Worm (Caenorhabditis elegans) whole organism, young adult: ENCODE data around the gene Y43E12A.2.

Experiments
- T26A5.8 ChIP-seq: sonication (generic microtip); optimal IDR thresholded peaks from 2 replicates; lab custom pipeline; 2016; ENCODE audit warnings: missing genetic modification characterization, missing compliant biosample characterization
- sdz-38 ChIP-seq: sonication (generic microtip); optimal IDR thresholded peaks from 2 replicates; lab custom pipeline; 2016; ENCODE audit warnings: missing genotype, missing genetic modification characterization, missing compliant biosample characterization

DNA sequence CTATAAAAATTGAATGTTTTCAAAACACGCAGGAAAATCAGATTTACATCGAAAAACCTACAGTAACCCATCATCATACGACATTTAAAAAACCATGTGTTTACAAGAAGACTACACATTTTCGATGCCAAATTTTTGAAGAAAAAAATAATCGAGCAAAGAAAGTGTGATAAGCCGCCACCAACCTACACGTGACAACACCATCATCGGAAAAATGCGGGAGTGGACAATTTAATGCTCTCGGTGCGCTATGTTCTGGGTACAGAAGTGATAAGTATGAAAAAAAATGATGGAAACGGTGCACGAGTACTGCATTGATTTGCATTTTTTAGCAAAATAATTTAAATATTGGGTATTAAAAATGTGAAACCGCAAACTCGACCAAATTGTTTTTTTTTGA lies 17.2 kb upstream of the Y43E12A.2 start:
- no peak for TF ChIP-seq sdz-38 (tag; lab: Kevin White, UChicago)
- TF ChIP-seq T26A5.8 (tag; lab: Kevin White, UChicago) = no peak
